Fruit fly (Drosophila melanogaster) whole organism, prepupa: ENCODE data around the gene CG31715.

Experiments
- CG11762 ChIP-seq: fragments of 200-800 bp; sonication (Bioruptor generic); optimal IDR thresholded peaks from 3 replicates; lab custom pipeline; 2016; ENCODE audit warnings: missing biosample characterization, missing genetic modification characterization; ENCODE audit not compliant: insufficient read depth
- CG1621 ChIP-seq: fragments of 200-800 bp; sonication (Bioruptor generic); optimal IDR thresholded peaks from 3 replicates; lab custom pipeline; 2018; ENCODE audit warnings: missing biosample characterization, mild to moderate bottlenecking, missing genetic modification characterization
- CG16779 ChIP-seq: fragments of 200-800 bp; sonication (Bioruptor generic); optimal IDR thresholded peaks from 3 replicates; lab custom pipeline; 2017; ENCODE audit warnings: missing biosample characterization, mild to moderate bottlenecking, missing genetic modification characterization
- CG3032 ChIP-seq: fragments of 200-800 bp; optimal IDR thresholded peaks from 2 replicates; lab custom pipeline; 2019; ENCODE audit warnings: missing biosample characterization, mild to moderate bottlenecking, missing genetic modification characterization, moderate library complexity
- CG31627 ChIP-seq: fragments of 200-800 bp; sonication (Bioruptor generic); optimal IDR thresholded peaks from 3 replicates; lab custom pipeline; 2016; ENCODE audit warnings: missing biosample characterization, missing genetic modification characterization
- CG34406 ChIP-seq: fragments of 200-800 bp; sonication (Bioruptor generic); optimal IDR thresholded peaks from 3 replicates; lab custom pipeline; 2016; ENCODE audit warnings: missing biosample characterization, missing genetic modification characterization
- CG6792 ChIP-seq: fragments of 200-800 bp; sonication (Bioruptor generic); optimal IDR thresholded peaks from 3 replicates; lab custom pipeline; 2016; ENCODE audit warnings: missing biosample characterization, missing genetic modification characterization
- CG7368 ChIP-seq: fragments of 200-800 bp; sonication (Bioruptor generic); optimal IDR thresholded peaks from 3 replicates; lab custom pipeline; 2016; ENCODE audit warnings: missing biosample characterization, missing genetic modification characterization
- CG8319 ChIP-seq: fragments of 200-800 bp; sonication (Bioruptor generic); optimal IDR thresholded peaks from 3 replicates; lab custom pipeline; 2016; ENCODE audit warnings: missing biosample characterization, missing genetic modification characterization
- CG8632 ChIP-seq: fragments of 200-800 bp; sonication (Bioruptor generic); optimal IDR thresholded peaks from 3 replicates; lab custom pipeline; 2016; ENCODE audit warnings: missing biosample characterization, missing genetic modification characterization
- Eip93F ChIP-seq: fragments of 200-800 bp; sonication (Bioruptor generic); optimal IDR thresholded peaks from 2 replicates; lab custom pipeline; 2016; ENCODE audit warnings: missing biosample characterization, mild to moderate bottlenecking, missing genetic modification characterization
- Ets21C ChIP-seq: fragments of 200-800 bp; sonication (Bioruptor generic); optimal IDR thresholded peaks from 3 replicates; lab custom pipeline; 2016; ENCODE audit warnings: missing biosample characterization, missing genetic modification characterization
- Ets96B ChIP-seq: fragments of 200-800 bp; optimal IDR thresholded peaks from 2 replicates; lab custom pipeline; 2019; ENCODE audit warnings: missing biosample characterization, mild to moderate bottlenecking, missing genetic modification characterization, moderate library complexity
- Gug ChIP-seq: fragments of 200-800 bp; sonication (Bioruptor generic); IDR thresholded peaks from 2 replicates; pipeline ENCODE4 v1.3.6; 2022; ENCODE audit warnings: missing biosample characterization, missing genetic modification characterization
- Hr4 ChIP-seq: fragments of 200-800 bp; sonication (Bioruptor generic); optimal IDR thresholded peaks from 3 replicates; lab custom pipeline; 2016; ENCODE audit warnings: missing biosample characterization, missing genetic modification characterization
- Lpt ChIP-seq: fragments of 200-800 bp; sonication (Bioruptor generic); optimal IDR thresholded peaks from 3 replicates; lab custom pipeline; 2016; ENCODE audit warnings: missing biosample characterization, missing genetic modification characterization
- OdsH ChIP-seq: fragments of 200-800 bp; sonication (Bioruptor generic); optimal IDR thresholded peaks from 3 replicates; lab custom pipeline; 2016; ENCODE audit warnings: missing biosample characterization, missing genetic modification characterization
- Sox14 ChIP-seq: fragments of 200-800 bp; sonication (Bioruptor generic); optimal IDR thresholded peaks from 3 replicates; lab custom pipeline; 2016; ENCODE audit warnings: missing biosample characterization, missing genetic modification characterization
- Sox15 ChIP-seq: fragments of 200-800 bp; sonication (Bioruptor generic); optimal IDR thresholded peaks from 3 replicates; lab custom pipeline; 2016; ENCODE audit warnings: missing biosample characterization, missing genetic modification characterization
- achi ChIP-seq: fragments of 200-800 bp; sonication (Bioruptor generic); optimal IDR thresholded peaks from 3 replicates; lab custom pipeline; 2016; ENCODE audit warnings: missing biosample characterization, missing genetic modification characterization
- acj6 ChIP-seq: fragments of 200-800 bp; sonication (Bioruptor generic); optimal IDR thresholded peaks from 3 replicates; lab custom pipeline; 2016; ENCODE audit warnings: missing biosample characterization, missing genetic modification characterization
- cyc ChIP-seq: fragments of 200-800 bp; sonication (Bioruptor generic); optimal IDR thresholded peaks from 3 replicates; lab custom pipeline; 2016; ENCODE audit warnings: missing biosample characterization, missing genetic modification characterization
- dac ChIP-seq: fragments of 200-800 bp; sonication (Bioruptor generic); optimal IDR thresholded peaks from 2 replicates; lab custom pipeline; 2017; ENCODE audit warnings: missing biosample characterization, mild to moderate bottlenecking, missing genetic modification characterization
- dsx ChIP-seq: fragments of 200-800 bp; optimal IDR thresholded peaks from 3 replicates; lab custom pipeline; 2019; ENCODE audit warnings: missing biosample characterization, mild to moderate bottlenecking, missing genetic modification characterization, moderate library complexity; ENCODE audit not compliant: poor library complexity, severe bottlenecking
- eg ChIP-seq: fragments of 200-800 bp; sonication (Bioruptor generic); IDR thresholded peaks from 3 replicates; pipeline ENCODE4 v1.3.6; 2022; ENCODE audit warnings: missing biosample characterization, missing genetic modification characterization
- esn ChIP-seq: fragments of 200-800 bp; sonication (Bioruptor generic); optimal IDR thresholded peaks from 2 replicates; lab custom pipeline; 2016; ENCODE audit warnings: missing biosample characterization, mild to moderate bottlenecking, missing genetic modification characterization, moderate library complexity
- fd85E ChIP-seq: fragments of 200-800 bp; sonication (Bioruptor generic); optimal IDR thresholded peaks from 3 replicates; lab custom pipeline; 2016; ENCODE audit warnings: missing biosample characterization, missing genetic modification characterization
- fkh ChIP-seq: fragments of 200-800 bp; sonication (Bioruptor generic); optimal IDR thresholded peaks from 3 replicates; lab custom pipeline; 2017; ENCODE audit warnings: missing biosample characterization, mild to moderate bottlenecking, missing genetic modification characterization, moderate library complexity
- lz ChIP-seq: fragments of 200-800 bp; sonication (Bioruptor generic); optimal IDR thresholded peaks from 3 replicates; lab custom pipeline; 2016; ENCODE audit warnings: missing biosample characterization, missing genetic modification characterization
- net ChIP-seq: fragments of 200-800 bp; sonication (Bioruptor generic); optimal IDR thresholded peaks from 3 replicates; lab custom pipeline; 2016; ENCODE audit warnings: missing biosample characterization, missing genetic modification characterization
- pdm3 ChIP-seq: fragments of 200-800 bp; sonication (Bioruptor generic); optimal IDR thresholded peaks from 3 replicates; lab custom pipeline; 2016; ENCODE audit warnings: missing biosample characterization, missing genetic modification characterization
- salr ChIP-seq, 2 experiments: fragments of 200-800 bp; sonication (Bioruptor generic); optimal IDR thresholded peaks; 3 replicates each; lab custom pipeline; 2016 to 2018; ENCODE audit warnings: missing biosample characterization in 2 of 2, missing genetic modification characterization in 2 of 2, mild to moderate bottlenecking in 1 of 2
- ss ChIP-seq, 2 experiments: fragments of 200-800 bp; sonication (Bioruptor generic); optimal IDR thresholded peaks; 2 replicates in 1 of 2; 3 replicates in 1 of 2; lab custom pipeline; 2017 to 2018; ENCODE audit warnings: mild to moderate bottlenecking in 2 of 2, missing biosample characterization in 2 of 2, missing genetic modification characterization in 2 of 2, moderate library complexity in 1 of 2

The CG31715 gene

dm6 chr2L:10351130-10351529, 9.7 kb downstream of the CG31715 start:
- TF ChIP-seq Gug (GFP tag; lab: Robert Waterston, UW) = no peak
- TF ChIP-seq fd85E = no peak
- TF ChIP-seq Sox15 (GFP tag; lab: Kevin White, UChicago) = no peak
- TF ChIP-seq dac (GFP tag; lab: Kevin White, UChicago) = no peak
- no peak for TF ChIP-seq CG7368 (GFP tag; lab: Kevin White, UChicago)
- TF ChIP-seq Lpt (GFP tag; lab: Kevin White, UChicago) = no peak
- TF ChIP-seq CG16779 (tag; lab: Kevin White, UChicago) = no peak
- TF ChIP-seq dsx (GFP tag; lab: Kevin White, UChicago) = no peak
- TF ChIP-seq salr (GFP tag; optimal IDR thresholded peaks at IDR 0.05; lab: Kevin White, UChicago) = no peak
- TF ChIP-seq Sox14 (GFP tag; lab: Kevin White, UChicago) = no peak

- TF ChIP-seq Eip93F (GFP tag; lab: Kevin White, UChicago) (no peak), Hr4 (no peak), ss (GFP tag; optimal IDR thresholded peaks at IDR 0.05; lab: Kevin White, UChicago) (no peak), CG8319 (GFP tag; lab: Kevin White, UChicago) (no peak), Ets96B (tag; lab: Kevin White, UChicago) (no peak), achi (GFP tag; lab: Kevin White, UChicago) (no peak), CG3032 (tag; lab: Kevin White, UChicago) (no peak), Ets21C (GFP tag; lab: Kevin White, UChicago) (no peak), CG34406 (GFP tag; lab: Kevin White, UChicago) (no peak), pdm3 (no peak), lz (GFP tag; lab: Kevin White, UChicago) (no peak), fkh (GFP tag; lab: Kevin White, UChicago) (no peak), Lpt (GFP tag; lab: Kevin White, UChicago) (no peak)
These were observed 12.5 kb downstream of the CG31715 start, which contains the start of gene CG34367 for dm6 chr2L:10353871-10354270. Gene CG34367 (minus strand): TSS chr2L:10353905.

dm6 chr2L:10356508-10356907, 15.1 kb downstream of the CG31715 start, which contains the start of the genes CtsL4 and ClpP:
Gene CtsL4 (minus strand): TSS chr2L:10356597.
Gene ClpP (plus strand): TSS chr2L:10356795.
- TF ChIP-seq acj6 (peak; percentile 36), eg (GFP tag; lab: Robert Waterston, UW) (no peak), dac (GFP tag; lab: Kevin White, UChicago) (peak; percentile 10), CG3032 (tag; lab: Kevin White, UChicago) (peak; percentile 45), lz (GFP tag; lab: Kevin White, UChicago) (peak; percentile 45), Ets96B (tag; lab: Kevin White, UChicago) (peak; percentile 32), OdsH (GFP tag; lab: Kevin White, UChicago) (peak; percentile 59), Eip93F (GFP tag; lab: Kevin White, UChicago) (no peak), cyc (GFP tag; lab: Kevin White, UChicago) (peak; percentile 29), CG8632 (GFP tag; lab: Kevin White, UChicago) (peak; percentile 37), esn (peak; percentile 55), CG1621 (tag; lab: Kevin White, UChicago) (peak; percentile 61), CG11762 (GFP tag; lab: Kevin White, UChicago) (no peak), Sox14 (GFP tag; lab: Kevin White, UChicago) (peak; percentile 88), CG31627 (GFP tag; lab: Kevin White, UChicago) (peak; percentile 50), net (no peak), CG34406 (GFP tag; lab: Kevin White, UChicago) (peak; percentile 40)

- TF ChIP-seq CG6792 (GFP tag; lab: Kevin White, UChicago) = no peak
- TF ChIP-seq CG3032 (tag; lab: Kevin White, UChicago) = peak; percentile 16
These were observed 21.1 kb downstream of the CG31715 start, which contains the start of the genes Cand1 and pim for dm6 chr2L:10362408-10363067. Gene Cand1 (minus strand): TSS chr2L:10362707. Gene pim (plus strand): TSS chr2L:10362989.
